Worm (Caenorhabditis elegans) whole organism, young adult: ENCODE data around the gene toe-2.

Source experiments
- T07F8.4 ChIP-seq: sonication (generic microtip); optimal IDR thresholded peaks from 2 replicates; lab custom pipeline; 2016; ENCODE audit warnings: mild to moderate bottlenecking, missing genetic modification characterization, moderate library complexity, missing compliant biosample characterization
- mel-28 ChIP-seq: sonication (generic microtip); optimal IDR thresholded peaks from 2 replicates; lab custom pipeline; 2016; ENCODE audit warnings: borderline replicate concordance, mild to moderate bottlenecking, missing genetic modification characterization, missing compliant biosample characterization
- pbrm-1 ChIP-seq: fragments of 200-800 bp; sonication (Bioruptor generic); IDR thresholded peaks from 2 replicates; pipeline ENCODE4 v1.3.6; 2022; ENCODE audit warnings: missing genetic modification reagents, missing genetic modification characterization, missing compliant biosample characterization

DNA sequence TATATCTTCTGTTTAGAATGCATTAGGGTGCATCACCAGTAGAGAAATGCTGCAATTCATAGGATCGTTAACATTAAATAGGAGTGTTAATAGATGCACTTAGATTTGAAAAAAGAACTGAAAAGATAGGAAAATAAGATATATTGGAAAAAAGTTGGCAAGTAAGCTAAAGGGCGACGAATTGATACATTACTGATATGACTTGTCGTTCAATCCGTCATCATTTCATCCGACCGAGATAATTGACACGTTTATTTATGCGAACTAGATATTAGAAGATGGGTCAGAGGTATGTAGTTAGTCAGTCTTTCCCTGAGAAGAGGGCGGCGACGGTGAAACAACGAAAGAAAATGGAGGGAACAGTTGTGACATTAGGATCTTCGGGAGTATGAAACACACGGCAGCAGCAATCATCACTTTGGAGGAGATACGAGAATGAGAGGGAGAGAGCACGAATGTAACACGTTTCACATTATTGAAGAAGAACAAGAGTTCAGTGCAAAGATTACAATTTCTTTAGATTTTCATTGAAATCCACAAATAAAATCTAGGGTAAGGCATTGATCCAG is 23.7 kb upstream of the toe-2 start, which contains the start of gene lron-15:
- TF ChIP-seq mel-28 (tag; lab: Kevin White, UChicago) = no peak
- no peak for TF ChIP-seq T07F8.4 (tag; lab: Kevin White, UChicago)
- no peak for TF ChIP-seq pbrm-1 (GFP tag; lab: Robert Waterston, UW)
